Fruit fly (Drosophila melanogaster) whole organism, embryonic: ENCODE measurements around the gene CG7497.

Source experiments
- Ada2b ChIP-seq: fragments of 200-800 bp; sonication (Bioruptor generic); IDR thresholded peaks from 2 replicates; pipeline ENCODE4 v1.3.6; 2022; ENCODE audit warnings: missing biosample characterization, missing genetic modification characterization
- Asciz ChIP-seq: fragments of 200-800 bp; sonication (Bioruptor generic); optimal IDR thresholded peaks from 2 replicates; lab custom pipeline; 2017; ENCODE audit warnings: missing biosample characterization, mild to moderate bottlenecking, missing genetic modification characterization, missing genetic modification reagents
- BEAF-32 ChIP-seq: fragments of 200-800 bp; sonication (Bioruptor generic); optimal IDR thresholded peaks from 3 replicates; lab custom pipeline; 2017; ENCODE audit warnings: missing biosample characterization, missing genetic modification characterization, mild to moderate bottlenecking, moderate library complexity, missing genetic modification reagents
- CG12769 ChIP-seq: fragments of 200-800 bp; sonication (Bioruptor generic); optimal IDR thresholded peaks from 2 replicates; lab custom pipeline; 2019; ENCODE audit warnings: missing biosample characterization, mild to moderate bottlenecking, missing genetic modification characterization, moderate library complexity
- CG13296 ChIP-seq: fragments of 200-800 bp; sonication (Bioruptor generic); optimal IDR thresholded peaks from 3 replicates; lab custom pipeline; 2018; ENCODE audit warnings: missing biosample characterization, mild to moderate bottlenecking, missing genetic modification characterization
- CG13624 ChIP-seq: fragments of 200-800 bp; sonication (Bioruptor generic); optimal IDR thresholded peaks from 2 replicates; lab custom pipeline; 2016; ENCODE audit warnings: missing biosample characterization, missing genetic modification characterization
- CG14014 ChIP-seq: fragments of 200-800 bp; sonication (Bioruptor generic); IDR thresholded peaks from 2 replicates; pipeline ENCODE4 v1.3.6; 2022; ENCODE audit warnings: missing biosample characterization, missing genetic modification characterization
- CG16863 ChIP-seq: fragments of 200-800 bp; sonication (Bioruptor generic); optimal IDR thresholded peaks from 3 replicates; lab custom pipeline; 2016; ENCODE audit warnings: missing biosample characterization, missing genetic modification characterization
- CG17328 ChIP-seq: fragments of 200-800 bp; sonication (Bioruptor generic); IDR thresholded peaks from 2 replicates; pipeline ENCODE4 v1.3.6; 2022; ENCODE audit warnings: missing biosample characterization, missing genetic modification characterization
- CG17802 ChIP-seq: fragments of 200-800 bp; sonication (Bioruptor generic); optimal IDR thresholded peaks from 2 replicates; lab custom pipeline; 2018; ENCODE audit warnings: missing biosample characterization, mild to moderate bottlenecking, missing genetic modification characterization, moderate library complexity
- CG3407 ChIP-seq: fragments of 200-800 bp; sonication (Bioruptor generic); optimal IDR thresholded peaks from 2 replicates; lab custom pipeline; 2018; ENCODE audit warnings: missing biosample characterization, mild to moderate bottlenecking, missing genetic modification characterization
- CG4404 ChIP-seq: fragments of 200-800 bp; sonication (Bioruptor generic); IDR thresholded peaks from 2 replicates; pipeline ENCODE4 v1.3.6; 2022; ENCODE audit warnings: missing biosample characterization, missing genetic modification characterization
- CG5953 ChIP-seq: fragments of 200-800 bp; sonication (Bioruptor generic); IDR thresholded peaks from 2 replicates; pipeline ENCODE4 v1.3.6; 2022; ENCODE audit warnings: missing biosample characterization, missing genetic modification characterization
- CG6765 ChIP-seq: fragments of 200-800 bp; sonication (Bioruptor generic); optimal IDR thresholded peaks from 3 replicates; lab custom pipeline; 2017; ENCODE audit warnings: missing biosample characterization, mild to moderate bottlenecking, missing genetic modification characterization
- CG7928 ChIP-seq: fragments of 200-800 bp; sonication (Bioruptor generic); optimal IDR thresholded peaks from 2 replicates; lab custom pipeline; 2017; ENCODE audit warnings: missing biosample characterization, mild to moderate bottlenecking, missing genetic modification characterization
- CG8290 ChIP-seq, 3 experiments: fragments of 200-800 bp; sonication (Bioruptor generic); optimal IDR thresholded peaks; 2 replicates each; lab custom pipeline; 2016 to 2019; ENCODE audit warnings: missing biosample characterization in 3 of 3, missing genetic modification characterization in 3 of 3, mild to moderate bottlenecking in 2 of 3, moderate library complexity in 1 of 3
- CG9932 ChIP-seq: fragments of 200-800 bp; sonication (Bioruptor generic); IDR thresholded peaks from 2 replicates; pipeline ENCODE4 v1.3.6; 2022; ENCODE audit warnings: missing biosample characterization, missing genetic modification characterization
- Dref ChIP-seq: fragments of 200-800 bp; sonication (Bioruptor generic); IDR thresholded peaks from 2 replicates; pipeline ENCODE4 v1.3.6; 2022; ENCODE audit warnings: missing biosample characterization, missing genetic modification characterization
- Elba2 ChIP-seq: fragments of 200-800 bp; sonication (Bioruptor generic); optimal IDR thresholded peaks from 3 replicates; lab custom pipeline; 2016; ENCODE audit warnings: missing biosample characterization, missing genetic modification characterization
- Hand ChIP-seq: fragments of 200-800 bp; sonication (Bioruptor generic); optimal IDR thresholded peaks from 2 replicates; lab custom pipeline; 2017; ENCODE audit warnings: mild to moderate bottlenecking, missing biosample characterization, missing genetic modification reagents, missing genetic modification characterization
- HmgZ ChIP-seq: fragments of 200-800 bp; sonication (Bioruptor generic); optimal IDR thresholded peaks from 2 replicates; lab custom pipeline; 2018; ENCODE audit warnings: missing biosample characterization, mild to moderate bottlenecking, missing genetic modification characterization
- Med ChIP-seq: fragments of 200-800 bp; sonication (Bioruptor generic); peaks from one replicate; lab custom pipeline; 2016; ENCODE audit warnings: missing biosample characterization, missing genetic modification characterization, mild to moderate bottlenecking, inconsistent platforms, moderate library complexity
- Mrtf ChIP-seq: fragments of 200-800 bp; sonication (Bioruptor generic); IDR thresholded peaks from 3 replicates; pipeline ENCODE4 v1.3.6; 2022; ENCODE audit warnings: missing biosample characterization, missing genetic modification characterization
- Oaz ChIP-seq: fragments of 200-800 bp; sonication (Bioruptor generic); IDR thresholded peaks from 2 replicates; pipeline ENCODE4 v1.3.6; 2022; ENCODE audit warnings: missing biosample characterization, missing genetic modification characterization
- Opbp ChIP-seq: fragments of 200-800 bp; sonication (Bioruptor generic); IDR thresholded peaks from 3 replicates; pipeline ENCODE4 v1.3.6; 2022; ENCODE audit warnings: missing biosample characterization, missing genetic modification characterization; ENCODE audit not compliant: partially characterized antibody
- Side ChIP-seq: fragments of 200-800 bp; sonication (Bioruptor generic); optimal IDR thresholded peaks from 2 replicates; lab custom pipeline; 2016; ENCODE audit warnings: missing biosample characterization, missing genetic modification characterization
- Trl ChIP-seq, 3 experiments: fragments of >200 bp in 2 of 3; fragments of 200-800 bp in 1 of 3; sonication (Bioruptor generic) in 1 of 3; optimal IDR thresholded peaks; 2 replicates in 1 of 3; 3 replicates in 2 of 3; lab custom pipeline; 2016 to 2017; ENCODE audit warnings: missing biosample characterization in 1 of 3, missing genetic modification characterization in 1 of 3
- Vsx1 ChIP-seq: fragments of 200-800 bp; sonication (Bioruptor generic); optimal IDR thresholded peaks from 2 replicates; lab custom pipeline; 2017; ENCODE audit warnings: missing biosample characterization, mild to moderate bottlenecking, missing genetic modification characterization, missing genetic modification reagents
- abd-A ChIP-seq: fragments of 200-800 bp; sonication (Bioruptor generic); optimal IDR thresholded peaks from 3 replicates; lab custom pipeline; 2019; ENCODE audit warnings: missing biosample characterization, mild to moderate bottlenecking, missing genetic modification characterization, moderate library complexity
- al ChIP-seq: fragments of 200-800 bp; sonication (Bioruptor generic); IDR thresholded peaks from 2 replicates; pipeline ENCODE4 v1.3.6; 2022; ENCODE audit warnings: missing biosample characterization, missing genetic modification characterization
- aop ChIP-seq: fragments of 200-800 bp; sonication (Bioruptor generic); IDR thresholded peaks from 2 replicates; pipeline ENCODE4 v1.3.6; 2022; ENCODE audit warnings: missing biosample characterization, missing genetic modification characterization
- bab2 ChIP-seq: fragments of 200-800 bp; sonication (Bioruptor generic); optimal IDR thresholded peaks from 2 replicates; lab custom pipeline; 2016; ENCODE audit warnings: missing biosample characterization, missing genetic modification characterization
- caup ChIP-seq: fragments of 200-800 bp; sonication (Bioruptor generic); optimal IDR thresholded peaks from 3 replicates; lab custom pipeline; 2017; ENCODE audit warnings: missing biosample characterization, mild to moderate bottlenecking, missing genetic modification characterization, moderate library complexity; ENCODE audit not compliant: severe bottlenecking
- cwo ChIP-seq: fragments of 200-800 bp; sonication (Bioruptor generic); optimal IDR thresholded peaks from 3 replicates; lab custom pipeline; 2017; ENCODE audit warnings: missing biosample characterization, missing genetic modification characterization, mild to moderate bottlenecking, moderate library complexity, missing genetic modification reagents
- dan ChIP-seq: fragments of 200-800 bp; sonication (Bioruptor generic); IDR thresholded peaks from 2 replicates; pipeline ENCODE4 v1.3.6; 2022; ENCODE audit warnings: missing biosample characterization, missing genetic modification characterization
- eve ChIP-seq, 2 experiments: fragments of >200 bp; optimal IDR thresholded peaks; 2 replicates each; lab custom pipeline; 2017; ENCODE audit warnings: missing biosample characterization in 2 of 2, missing genetic modification characterization in 2 of 2
- gfzf ChIP-seq: fragments of 200-800 bp; sonication (Bioruptor generic); optimal IDR thresholded peaks from 2 replicates; lab custom pipeline; 2016; ENCODE audit warnings: missing biosample characterization, mild to moderate bottlenecking, missing genetic modification characterization, moderate library complexity
- grn ChIP-seq: fragments of 200-800 bp; sonication (Bioruptor generic); optimal IDR thresholded peaks from 3 replicates; lab custom pipeline; 2017; ENCODE audit warnings: missing biosample characterization, missing genetic modification characterization
- gro ChIP-seq: fragments of 200-800 bp; sonication (Bioruptor generic); optimal IDR thresholded peaks from 2 replicates; lab custom pipeline; 2016; ENCODE audit warnings: missing biosample characterization, missing genetic modification characterization
- kah ChIP-seq: fragments of 200-800 bp; sonication (Bioruptor generic); optimal IDR thresholded peaks from 2 replicates; lab custom pipeline; 2018; ENCODE audit warnings: missing biosample characterization, mild to moderate bottlenecking, missing genetic modification characterization
- lab ChIP-seq: fragments of 200-800 bp; sonication (Bioruptor generic); optimal IDR thresholded peaks from 3 replicates; lab custom pipeline; 2017; ENCODE audit warnings: missing biosample characterization, missing genetic modification characterization, mild to moderate bottlenecking, moderate library complexity, missing genetic modification reagents
- luna ChIP-seq: fragments of 200-800 bp; sonication (Bioruptor generic); optimal IDR thresholded peaks from 2 replicates; lab custom pipeline; 2016; ENCODE audit warnings: missing biosample characterization, missing genetic modification characterization
- mam ChIP-seq: fragments of 200-800 bp; sonication (Bioruptor generic); optimal IDR thresholded peaks from 3 replicates; lab custom pipeline; 2016; ENCODE audit warnings: missing biosample characterization, missing genetic modification characterization
- nerfin-2 ChIP-seq: fragments of 200-800 bp; sonication (Bioruptor generic); IDR thresholded peaks from 2 replicates; pipeline ENCODE4 v1.3.6; 2022; ENCODE audit warnings: missing biosample characterization, missing genetic modification characterization; ENCODE audit not compliant: partially characterized antibody
- org-1 ChIP-seq: fragments of 200-800 bp; sonication (Bioruptor generic); optimal IDR thresholded peaks from 2 replicates; lab custom pipeline; 2017; ENCODE audit warnings: missing biosample characterization, missing genetic modification characterization
- repo ChIP-seq: fragments of 200-800 bp; sonication (Bioruptor generic); optimal IDR thresholded peaks from 2 replicates; lab custom pipeline; 2016; ENCODE audit warnings: missing biosample characterization, missing genetic modification characterization
- scrt ChIP-seq: fragments of 200-800 bp; sonication (Bioruptor generic); optimal IDR thresholded peaks from 2 replicates; lab custom pipeline; 2018; ENCODE audit warnings: missing biosample characterization, mild to moderate bottlenecking, missing genetic modification characterization, moderate library complexity
- shn ChIP-seq: fragments of 200-800 bp; sonication (Bioruptor generic); optimal IDR thresholded peaks from 3 replicates; lab custom pipeline; 2016; ENCODE audit warnings: missing biosample characterization, missing genetic modification characterization
- sob ChIP-seq: fragments of 200-800 bp; sonication (Bioruptor generic); IDR thresholded peaks from 2 replicates; pipeline ENCODE4 v1.3.6; 2022; ENCODE audit warnings: missing biosample characterization, missing genetic modification characterization
- sug ChIP-seq: fragments of 200-800 bp; optimal IDR thresholded peaks from 2 replicates; lab custom pipeline; 2019; ENCODE audit warnings: missing biosample characterization, mild to moderate bottlenecking, missing genetic modification characterization, moderate library complexity
- tx ChIP-seq: fragments of 200-800 bp; sonication (Bioruptor generic); optimal IDR thresholded peaks from 2 replicates; lab custom pipeline; 2016; ENCODE audit warnings: missing biosample characterization, missing genetic modification characterization

CG7497 gene

DNA sequence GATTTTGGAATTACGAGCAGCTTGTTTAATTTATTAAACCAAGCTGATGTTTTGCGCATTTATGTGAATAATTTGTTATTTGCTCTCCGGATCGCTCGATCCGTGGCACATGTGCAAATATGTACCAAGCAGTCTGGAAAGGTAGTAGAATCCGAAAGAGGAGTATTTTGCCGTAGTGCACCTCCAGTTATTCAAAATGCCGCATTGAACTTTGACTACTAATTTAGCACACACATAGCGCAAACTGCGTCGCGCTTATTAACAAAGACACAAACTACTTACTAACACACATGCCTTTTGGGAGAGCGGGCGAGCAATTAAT lies 26.0 kb downstream of the CG7497 start (continued):
- TF ChIP-seq repo (no peak), Dref (GFP tag; lab: Robert Waterston, UW) (no peak), bab2 (peak; percentile 47), CG12769 (tag; lab: Kevin White, UChicago) (peak; percentile 84), CG6765 (GFP tag; lab: Kevin White, UChicago) (peak; percentile 76), dan (no peak), Asciz (GFP tag; lab: Kevin White, UChicago) (no peak), CG9932 (GFP tag; lab: Robert Waterston, UW) (peak; percentile 49), sob (no peak), abd-A (peak; percentile 52), mam (GFP tag; lab: Kevin White, UChicago) (no peak), aop (GFP tag; lab: Robert Waterston, UW) (no peak), Ada2b (GFP tag; lab: Robert Waterston, UW) (peak; percentile 22; the same call in 1 of the 2 replicates), eve (GFP tag; optimal IDR thresholded peaks at IDR 0.05; lab: Kevin White, UChicago) (peak in 1 of 2 experiments; percentile 29), sug (tag; lab: Kevin White, UChicago) (peak; percentile 26), al (GFP tag; lab: Robert Waterston, UW) (no peak), kah (GFP tag; lab: Kevin White, UChicago) (no peak), nerfin-2 (GFP tag; lab: Robert Waterston, UW) (no peak), shn (GFP tag; lab: Kevin White, UChicago) (no peak), gfzf (GFP tag; lab: Kevin White, UChicago) (no peak), grn (GFP tag; lab: Kevin White, UChicago) (peak; percentile 1), Trl (optimal IDR thresholded peaks at IDR 0.05; lab: Kevin White, UChicago) (peak in 1 of 2 experiments; percentile 35), Trl (GFP tag; optimal IDR thresholded peaks at IDR 0.05; lab: Kevin White, UChicago) (peak; percentile 21), Med (peak; percentile 93), org-1 (peak; percentile 11), cwo (GFP tag; lab: Kevin White, UChicago) (peak; percentile 56), CG17328 (GFP tag; lab: Robert Waterston, UW) (no peak), CG13624 (peak; percentile 81), tx (no peak), CG8290 (GFP tag; optimal IDR thresholded peaks at IDR 0.05; lab: Kevin White, UChicago) (no peak), CG8290 (tag; optimal IDR thresholded peaks at IDR 0.05; lab: Kevin White, UChicago) (peak in 1 of 2 experiments; percentile 88), Elba2 (GFP tag; lab: Kevin White, UChicago) (no peak), CG4404 (GFP tag; lab: Robert Waterston, UW) (no peak), BEAF-32 (GFP tag; lab: Kevin White, UChicago) (no peak), luna (GFP tag; lab: Kevin White, UChicago) (peak; percentile 33), Mrtf (GFP tag; lab: Robert Waterston, UW) (no peak), CG14014 (GFP tag; lab: Robert Waterston, UW) (no peak), CG7928 (GFP tag; lab: Kevin White, UChicago) (peak; percentile 25), lab (GFP tag; lab: Kevin White, UChicago) (peak; percentile 86), gro (peak; percentile 60), Hand (GFP tag; lab: Kevin White, UChicago) (peak; percentile 25), Side (GFP tag; lab: Kevin White, UChicago) (peak; percentile 36), CG5953 (GFP tag; lab: Robert Waterston, UW) (no peak), caup (peak; percentile 82), CG17802 (tag; lab: Kevin White, UChicago) (no peak), Opbp (GFP tag; lab: Robert Waterston, UW) (no peak), CG13296 (peak; percentile 68), HmgZ (peak; percentile 55), Oaz (GFP tag; lab: Robert Waterston, UW) (no peak), scrt (peak; percentile 37), CG3407 (no peak), CG16863 (GFP tag; lab: Kevin White, UChicago) (no peak), Vsx1 (GFP tag; lab: Kevin White, UChicago) (no peak)
